Fruit fly (Drosophila melanogaster) whole organism, embryonic: ENCODE data around the gene Prosbeta6.
A peak's percentile ranks its signal among the peaks of the same experiment; 100 is the strongest.

Experiments
- ATbp ChIP-seq: fragments of 200-800 bp; sonication (Bioruptor generic); optimal IDR thresholded peaks from 2 replicates; lab custom pipeline; 2017; ENCODE audit warnings: missing biosample characterization, mild to moderate bottlenecking, missing genetic modification characterization, missing genetic modification reagents
- CG10267 ChIP-seq: fragments of 200-800 bp; sonication (Bioruptor generic); optimal IDR thresholded peaks from 2 replicates; lab custom pipeline; 2018; ENCODE audit warnings: missing biosample characterization, mild to moderate bottlenecking, missing genetic modification characterization, moderate library complexity
- CG11456 ChIP-seq: fragments of 200-800 bp; sonication (Bioruptor generic); IDR thresholded peaks from 3 replicates; pipeline ENCODE4 v1.3.6; 2022; ENCODE audit warnings: missing biosample characterization, missing genetic modification characterization
- CG11723 ChIP-seq: fragments of 200-800 bp; sonication (Bioruptor generic); optimal IDR thresholded peaks from 2 replicates; lab custom pipeline; 2017; ENCODE audit warnings: missing biosample characterization, mild to moderate bottlenecking, missing genetic modification characterization
- CG12942 ChIP-seq: fragments of 200-800 bp; sonication (Bioruptor generic); optimal IDR thresholded peaks from 3 replicates; lab custom pipeline; 2016; ENCODE audit warnings: missing biosample characterization, missing genetic modification characterization
- CG14710 ChIP-seq: fragments of 200-800 bp; sonication (Bioruptor generic); optimal IDR thresholded peaks from 3 replicates; lab custom pipeline; 2019; ENCODE audit warnings: missing biosample characterization, mild to moderate bottlenecking, missing genetic modification characterization, moderate library complexity
- CG14860 ChIP-seq: fragments of 200-800 bp; sonication (Bioruptor generic); IDR thresholded peaks from 3 replicates; pipeline ENCODE4 v1.3.6; 2022; ENCODE audit warnings: missing biosample characterization, missing genetic modification characterization; ENCODE audit not compliant: partially characterized antibody
- CG14965 ChIP-seq: fragments of 200-800 bp; sonication (Bioruptor generic); optimal IDR thresholded peaks from 2 replicates; lab custom pipeline; 2016; ENCODE audit warnings: missing biosample characterization, missing genetic modification characterization, borderline replicate concordance
- CG1647 ChIP-seq: fragments of 200-800 bp; sonication (Bioruptor generic); optimal IDR thresholded peaks from 3 replicates; lab custom pipeline; 2016; ENCODE audit warnings: missing biosample characterization, missing genetic modification characterization
- CG16813 ChIP-seq: fragments of 200-800 bp; sonication (Bioruptor generic); IDR thresholded peaks from 3 replicates; pipeline ENCODE4 v1.3.6; 2022; ENCODE audit warnings: missing biosample characterization, missing genetic modification characterization; ENCODE audit not compliant: partially characterized antibody
- CG17385 ChIP-seq: fragments of 200-800 bp; sonication (Bioruptor generic); optimal IDR thresholded peaks from 3 replicates; lab custom pipeline; 2018; ENCODE audit warnings: missing biosample characterization, mild to moderate bottlenecking, missing genetic modification characterization
- CG17912 ChIP-seq: fragments of 200-800 bp; sonication (Bioruptor generic); optimal IDR thresholded peaks from 2 replicates; lab custom pipeline; 2018; ENCODE audit warnings: missing biosample characterization, mild to moderate bottlenecking, missing genetic modification characterization
- CG2116 ChIP-seq: fragments of 200-800 bp; sonication (Bioruptor generic); optimal IDR thresholded peaks from 3 replicates; lab custom pipeline; 2018; ENCODE audit warnings: missing biosample characterization, mild to moderate bottlenecking, missing genetic modification characterization
- CG2875 ChIP-seq: fragments of 200-800 bp; sonication (Bioruptor generic); optimal IDR thresholded peaks from 2 replicates; lab custom pipeline; 2017; ENCODE audit warnings: missing biosample characterization, mild to moderate bottlenecking, missing genetic modification characterization, missing genetic modification reagents
- CG30431 ChIP-seq: fragments of 200-800 bp; sonication (Bioruptor generic); optimal IDR thresholded peaks from 2 replicates; lab custom pipeline; 2017; ENCODE audit warnings: missing biosample characterization, missing genetic modification characterization
- CG32532 ChIP-seq: fragments of 200-800 bp; sonication (Bioruptor generic); IDR thresholded peaks from 2 replicates; pipeline ENCODE4 v1.3.6; 2022; ENCODE audit warnings: missing biosample characterization, missing genetic modification characterization
- CG34224 ChIP-seq: fragments of 200-800 bp; sonication (Bioruptor generic); IDR thresholded peaks from 3 replicates; pipeline ENCODE4 v1.3.6; 2022; ENCODE audit warnings: missing biosample characterization, missing genetic modification characterization; ENCODE audit not compliant: partially characterized antibody
- CG4730 ChIP-seq: fragments of 200-800 bp; sonication (Bioruptor generic); IDR thresholded peaks from 2 replicates; pipeline ENCODE4 v1.3.6; 2022; ENCODE audit warnings: missing biosample characterization, missing genetic modification characterization
- CG5180 ChIP-seq: fragments of 200-800 bp; sonication (Bioruptor generic); optimal IDR thresholded peaks from 3 replicates; lab custom pipeline; 2017; ENCODE audit warnings: missing biosample characterization, missing genetic modification characterization, mild to moderate bottlenecking, moderate library complexity, missing genetic modification reagents
- CG5953 ChIP-seq: fragments of 200-800 bp; sonication (Bioruptor generic); IDR thresholded peaks from 2 replicates; pipeline ENCODE4 v1.3.6; 2022; ENCODE audit warnings: missing biosample characterization, missing genetic modification characterization
- CG7372 ChIP-seq: fragments of 200-800 bp; sonication (Bioruptor generic); IDR thresholded peaks from 2 replicates; pipeline ENCODE4 v1.3.6; 2022; ENCODE audit warnings: missing biosample characterization, missing genetic modification characterization
- CG7556 ChIP-seq: fragments of 200-800 bp; sonication (Bioruptor generic); optimal IDR thresholded peaks from 2 replicates; lab custom pipeline; 2017; ENCODE audit warnings: missing biosample characterization, mild to moderate bottlenecking, missing genetic modification characterization
- CG8478 ChIP-seq: fragments of >200 bp; optimal IDR thresholded peaks from 2 replicates; lab custom pipeline; 2018
- ERR ChIP-seq: fragments of 200-800 bp; sonication (Bioruptor generic); optimal IDR thresholded peaks from 2 replicates; lab custom pipeline; 2016; ENCODE audit warnings: missing biosample characterization, missing genetic modification characterization
- Hmx ChIP-seq: fragments of 200-800 bp; sonication (Bioruptor generic); optimal IDR thresholded peaks from 2 replicates; lab custom pipeline; 2016; ENCODE audit warnings: missing biosample characterization, missing genetic modification characterization
- Hr78 ChIP-seq, 2 experiments: fragments of 200-800 bp in 1 of 2; fragments of >200 bp in 1 of 2; sonication (Bioruptor generic) in 1 of 2; optimal IDR thresholded peaks; 2 replicates each; lab custom pipeline; 2017 to 2019; ENCODE audit warnings: missing biosample characterization in 2 of 2, missing genetic modification characterization in 2 of 2, mild to moderate bottlenecking in 1 of 2, moderate library complexity in 1 of 2
- Max ChIP-seq: fragments of 200-800 bp; sonication (Bioruptor generic); optimal IDR thresholded peaks from 2 replicates; lab custom pipeline; 2016; ENCODE audit warnings: missing biosample characterization, mild to moderate bottlenecking, missing genetic modification characterization
- Med ChIP-seq: fragments of 200-800 bp; sonication (Bioruptor generic); peaks from one replicate; lab custom pipeline; 2016; ENCODE audit warnings: missing biosample characterization, missing genetic modification characterization, mild to moderate bottlenecking, inconsistent platforms, moderate library complexity
- Meics ChIP-seq: fragments of 200-800 bp; sonication (Bioruptor generic); optimal IDR thresholded peaks from 2 replicates; lab custom pipeline; 2017; ENCODE audit warnings: missing biosample characterization, mild to moderate bottlenecking, missing genetic modification characterization
- Myb ChIP-seq: fragments of 200-800 bp; sonication (Bioruptor generic); optimal IDR thresholded peaks from 2 replicates; lab custom pipeline; 2016; ENCODE audit warnings: missing biosample characterization, missing genetic modification characterization
- Neu2 ChIP-seq: fragments of 200-800 bp; sonication (Bioruptor generic); optimal IDR thresholded peaks from 3 replicates; lab custom pipeline; 2016; ENCODE audit warnings: missing biosample characterization, missing genetic modification characterization, borderline replicate concordance
- Nf-YC ChIP-seq: fragments of 200-800 bp; optimal IDR thresholded peaks from 3 replicates; lab custom pipeline; 2019; ENCODE audit warnings: missing biosample characterization, mild to moderate bottlenecking, missing genetic modification characterization, moderate library complexity
- Tbp ChIP-seq: fragments of >200 bp; optimal IDR thresholded peaks from 2 replicates; lab custom pipeline; 2018; ENCODE audit warnings: missing biosample characterization, missing genetic modification characterization
- bowl ChIP-seq: fragments of 200-800 bp; sonication (Bioruptor generic); IDR thresholded peaks from 2 replicates; pipeline ENCODE4 v1.3.6; 2022; ENCODE audit warnings: missing biosample characterization, missing genetic modification characterization
- br ChIP-seq: fragments of >200 bp; optimal IDR thresholded peaks from 2 replicates; lab custom pipeline; 2017
- btn ChIP-seq: fragments of 200-800 bp; sonication (Bioruptor generic); optimal IDR thresholded peaks from 2 replicates; lab custom pipeline; 2016; ENCODE audit warnings: missing biosample characterization, missing genetic modification characterization
- chinmo ChIP-seq: fragments of 200-800 bp; sonication (Bioruptor generic); IDR thresholded peaks from 4 replicates; pipeline ENCODE4 v1.3.6; 2022; ENCODE audit warnings: missing biosample characterization, missing genetic modification characterization; ENCODE audit not compliant: partially characterized antibody
- chn ChIP-seq: fragments of 200-800 bp; sonication (Bioruptor generic); optimal IDR thresholded peaks from 2 replicates; lab custom pipeline; 2016; ENCODE audit warnings: missing biosample characterization, missing genetic modification characterization
- exex ChIP-seq: fragments of 200-800 bp; sonication (Bioruptor generic); optimal IDR thresholded peaks from 4 replicates; lab custom pipeline; 2018; ENCODE audit warnings: missing biosample characterization, mild to moderate bottlenecking, missing genetic modification characterization, moderate library complexity
- fru ChIP-seq: fragments of >200 bp; optimal IDR thresholded peaks from 2 replicates; lab custom pipeline; 2017
- kah ChIP-seq: fragments of 200-800 bp; sonication (Bioruptor generic); optimal IDR thresholded peaks from 2 replicates; lab custom pipeline; 2018; ENCODE audit warnings: missing biosample characterization, mild to moderate bottlenecking, missing genetic modification characterization
- maf-S ChIP-seq: fragments of 200-800 bp; sonication (Bioruptor generic); optimal IDR thresholded peaks from 2 replicates; lab custom pipeline; 2016; ENCODE audit warnings: missing biosample characterization, missing genetic modification characterization
- nerfin-2 ChIP-seq: fragments of 200-800 bp; sonication (Bioruptor generic); IDR thresholded peaks from 2 replicates; pipeline ENCODE4 v1.3.6; 2022; ENCODE audit warnings: missing biosample characterization, missing genetic modification characterization; ENCODE audit not compliant: partially characterized antibody
- odd ChIP-seq: fragments of 200-800 bp; sonication (Bioruptor generic); optimal IDR thresholded peaks from 2 replicates; lab custom pipeline; 2017; ENCODE audit warnings: missing biosample characterization, mild to moderate bottlenecking, missing genetic modification characterization
- pros ChIP-seq: fragments of 200-800 bp; sonication (Bioruptor generic); optimal IDR thresholded peaks from 3 replicates; lab custom pipeline; 2019; ENCODE audit warnings: missing biosample characterization, mild to moderate bottlenecking, missing genetic modification characterization, moderate library complexity
- sima ChIP-seq: fragments of 200-800 bp; sonication (Bioruptor generic); optimal IDR thresholded peaks from 2 replicates; lab custom pipeline; 2016; ENCODE audit warnings: missing biosample characterization, missing genetic modification characterization
- sr ChIP-seq: fragments of 200-800 bp; sonication (Bioruptor generic); IDR thresholded peaks from 3 replicates; pipeline ENCODE4 v1.3.6; 2022; ENCODE audit warnings: missing biosample characterization, missing genetic modification characterization
- stwl ChIP-seq: fragments of 200-800 bp; sonication (Bioruptor generic); optimal IDR thresholded peaks from 3 replicates; lab custom pipeline; 2018; ENCODE audit warnings: missing biosample characterization, mild to moderate bottlenecking, missing genetic modification characterization, moderate library complexity
- tio ChIP-seq: fragments of 200-800 bp; sonication (Bioruptor generic); optimal IDR thresholded peaks from 2 replicates; lab custom pipeline; 2017; ENCODE audit warnings: missing biosample characterization, missing genetic modification characterization, inconsistent platforms
- unpg ChIP-seq: fragments of 200-800 bp; sonication (Bioruptor generic); optimal IDR thresholded peaks from 3 replicates; lab custom pipeline; 2018; ENCODE audit warnings: missing biosample characterization, mild to moderate bottlenecking, missing genetic modification characterization, moderate library complexity
- vfl ChIP-seq: fragments of 200-800 bp; sonication (Bioruptor generic); optimal IDR thresholded peaks from 2 replicates; lab custom pipeline; 2016; ENCODE audit warnings: missing biosample characterization, missing genetic modification characterization

Gene Prosbeta6

dm6 chr3L:16609120-16609519 is 1.1 kb downstream of the Prosbeta6 start, which contains the start of gene CG4098 (continued):
- no peak for TF ChIP-seq Neu2 (GFP tag; lab: Kevin White, UChicago)
- TF ChIP-seq nerfin-2 (GFP tag; lab: Robert Waterston, UW): no peak
- TF ChIP-seq tio (GFP tag; lab: Kevin White, UChicago): no peak
- TF ChIP-seq odd (GFP tag; lab: Kevin White, UChicago): no peak
- TF ChIP-seq fru (lab: Kevin White, UChicago): no peak
- no peak for TF ChIP-seq CG14860 (GFP tag; lab: Robert Waterston, UW)
- TF ChIP-seq CG14710 (tag; lab: Kevin White, UChicago): peak; percentile 5
- TF ChIP-seq CG2116 (GFP tag; lab: Kevin White, UChicago): peak; percentile 0
- TF ChIP-seq CG5180 (GFP tag; lab: Kevin White, UChicago): no peak
- TF ChIP-seq stwl (tag; lab: Kevin White, UChicago): peak; percentile 7
- peak; percentile 44 for TF ChIP-seq CG1647 (GFP tag; lab: Kevin White, UChicago)
- peak; percentile 44 for TF ChIP-seq CG10267
- no peak; the same call in 2 of the 3 replicates for TF ChIP-seq CG16813
- TF ChIP-seq CG30431 (GFP tag; lab: Kevin White, UChicago): peak; percentile 29
- TF ChIP-seq CG8478: no peak
- TF ChIP-seq Max (GFP tag; lab: Kevin White, UChicago): no peak
- no peak for TF ChIP-seq Tbp
- TF ChIP-seq CG32532 (GFP tag; lab: Robert Waterston, UW): peak; percentile 81
- TF ChIP-seq unpg (GFP tag; lab: Kevin White, UChicago): peak; percentile 49
- peak; percentile 2 for TF ChIP-seq btn
- no peak for TF ChIP-seq CG2875 (GFP tag; lab: Kevin White, UChicago)
- TF ChIP-seq CG4730 (GFP tag; lab: Robert Waterston, UW): peak; percentile 45; the same call in 1 of the 2 replicates
- no peak for TF ChIP-seq br (lab: Kevin White, UChicago)
- no peak for TF ChIP-seq sima (GFP tag; lab: Kevin White, UChicago)
- 0 out of 3 replicates have a peak, but pooled peaks have one; percentile 27 for TF ChIP-seq sr (GFP tag; lab: Robert Waterston, UW)
- TF ChIP-seq Myb (GFP tag; lab: Kevin White, UChicago): peak; percentile 61
- TF ChIP-seq CG34224 (GFP tag; lab: Robert Waterston, UW): no peak
- TF ChIP-seq ERR: peak; percentile 39
- TF ChIP-seq Med (GFP tag; lab: Kevin White, UChicago): peak; percentile 96
- TF ChIP-seq CG7556 (GFP tag; lab: Kevin White, UChicago): peak; percentile 6
- TF ChIP-seq CG5953: no peak
- no peak for TF ChIP-seq Hmx
- no peak for TF ChIP-seq kah (GFP tag; lab: Kevin White, UChicago)
- peak; percentile 34 for TF ChIP-seq CG17385 (GFP tag; lab: Kevin White, UChicago)
- TF ChIP-seq Nf-YC (tag; lab: Kevin White, UChicago): peak; percentile 14
- TF ChIP-seq CG17912 (GFP tag; lab: Kevin White, UChicago): peak; percentile 21
- TF ChIP-seq chinmo (GFP tag; lab: Robert Waterston, UW): no peak
- no peak for TF ChIP-seq Hr78 (GFP tag; optimal IDR thresholded peaks at IDR 0.05; lab: Kevin White, UChicago)
- TF ChIP-seq CG12942 (GFP tag; lab: Kevin White, UChicago): peak; percentile 52
- TF ChIP-seq vfl (GFP tag; lab: Kevin White, UChicago): peak; percentile 48
- TF ChIP-seq pros: no peak
- TF ChIP-seq CG7372: peak; percentile 43; the same call in 1 of the 2 replicates
- no peak for TF ChIP-seq CG14965 (GFP tag; lab: Kevin White, UChicago)
- TF ChIP-seq exex (tag; lab: Kevin White, UChicago): no peak
- TF ChIP-seq ATbp: peak; percentile 31
- peak; percentile 69 for TF ChIP-seq Meics (GFP tag; lab: Kevin White, UChicago)
- TF ChIP-seq chn (GFP tag; lab: Kevin White, UChicago): peak; percentile 46
- no peak for TF ChIP-seq CG11723 (GFP tag; lab: Kevin White, UChicago)
- no peak for TF ChIP-seq bowl (GFP tag; lab: Robert Waterston, UW)
- peak; percentile 19 for TF ChIP-seq maf-S
- TF ChIP-seq CG11456 (GFP tag; lab: Robert Waterston, UW): peak; percentile 85; the same call in 2 of the 3 replicates
